Worm (Caenorhabditis elegans) whole organism, L4 larva: ENCODE data around the gene C14C11.4.
A peak's percentile ranks its signal among the peaks of the same experiment; 100 is the strongest.

Experiments used
- ZK546.5 ChIP-seq, 2 experiments: sonication (generic microtip); optimal IDR thresholded peaks; 2 replicates each; lab custom pipeline; 2017; ENCODE audit warnings: missing biosample characterization in 2 of 2, missing genetic modification characterization in 2 of 2
- ama-1 ChIP-seq: fragments of 150-350 bp; optimal IDR thresholded peaks from 2 replicates; lab custom pipeline; 2014; ENCODE audit warnings: inconsistent platforms, mixed read lengths
- daf-19 ChIP-seq: fragments of 200-800 bp; sonication (Bioruptor generic); conservative IDR thresholded peaks from 2 replicates; pipeline ENCODE4 v1.3.6; 2022; ENCODE audit warnings: missing genetic modification characterization, missing compliant biosample characterization
- hif-1 ChIP-seq, 2 experiments: sonication (generic microtip); optimal IDR thresholded peaks; 2 replicates each; lab custom pipeline; 2016 to 2017; ENCODE audit warnings: missing compliant biosample characterization in 2 of 2, missing genetic modification characterization in 2 of 2, missing genetic modification reagents in 2 of 2, missing genotype in 2 of 2, mild to moderate bottlenecking in 1 of 2
- hlh-30 ChIP-seq: sonication (generic microtip); optimal IDR thresholded peaks from 2 replicates; lab custom pipeline; 2017; ENCODE audit warnings: antibody characterized with exemption, mild to moderate bottlenecking, missing genetic modification characterization, missing compliant biosample characterization; ENCODE audit not compliant: insufficient read depth
- jun-1 ChIP-seq: fragments of 150-350 bp; optimal IDR thresholded peaks from 2 replicates; lab custom pipeline; 2014; ENCODE audit warnings: missing biosample characterization, missing genetic modification reagents, missing genetic modification characterization
- lin-39 ChIP-seq: fragments of 150-350 bp; optimal IDR thresholded peaks from 2 replicates; lab custom pipeline; 2014; ENCODE audit warnings: missing biosample characterization, missing genetic modification reagents, missing genetic modification characterization
- madf-5 ChIP-seq, 2 experiments: fragments of 200-800 bp; sonication (Bioruptor generic); IDR thresholded peaks; 2 replicates each; pipeline ENCODE4 v1.3.6; 2022; ENCODE audit warnings: missing compliant biosample characterization in 2 of 2, missing genetic modification characterization in 2 of 2
- madf-9 ChIP-seq: fragments of 200-800 bp; sonication (Bioruptor generic); conservative IDR thresholded peaks from 2 replicates; pipeline ENCODE4 v1.3.6; 2022; ENCODE audit warnings: missing genetic modification reagents, missing genetic modification characterization, missing compliant biosample characterization
- mes-2 ChIP-seq: sonication (generic microtip); optimal IDR thresholded peaks from 2 replicates; lab custom pipeline; 2016; ENCODE audit warnings: missing genotype, mild to moderate bottlenecking, missing genetic modification characterization, missing compliant biosample characterization; ENCODE audit not compliant: poor library complexity, severe bottlenecking
- nhr-28 ChIP-seq: fragments of 150-350 bp; optimal IDR thresholded peaks from 2 replicates; lab custom pipeline; 2014; ENCODE audit warnings: missing biosample characterization, missing genetic modification characterization
- pqm-1 ChIP-seq: sonication (generic microtip); optimal IDR thresholded peaks from 2 replicates; lab custom pipeline; 2017; ENCODE audit warnings: missing biosample characterization, missing genetic modification characterization
- rbr-2 ChIP-seq: sonication (generic microtip); optimal IDR thresholded peaks from 2 replicates; lab custom pipeline; 2016; ENCODE audit warnings: missing genotype, missing genetic modification characterization, missing compliant biosample characterization
- ztf-11 ChIP-seq: fragments of 150-350 bp; optimal IDR thresholded peaks from 2 replicates; lab custom pipeline; 2014; ENCODE audit warnings: missing biosample characterization, missing genetic modification characterization

ce11 chrV:5687115-5687979 lies 39.9 kb downstream of the C14C11.4 start, which contains the start of gene F25B4.7:
- TF ChIP-seq madf-9 (GFP tag; lab: Robert Waterston, UW) (no peak), ZK546.5 (tag; optimal IDR thresholded peaks at IDR 0.05; lab: Kevin White, UChicago) (no peak), hlh-30 (peak; percentile 50), daf-19 (GFP tag; lab: Robert Waterston, UW) (no peak), lin-39 (tag; lab: Kevin White, UChicago) (no peak), jun-1 (no peak), mes-2 (peak; percentile 31), ztf-11 (tag; lab: Kevin White, UChicago) (no peak), madf-5 (GFP tag; IDR thresholded peaks at IDR 0.05; lab: Robert Waterston, UW) (no peak), ama-1 (lab: Kevin White, UChicago) (no peak), rbr-2 (no peak), pqm-1 (tag; lab: Kevin White, UChicago) (no peak), nhr-28 (tag; lab: Kevin White, UChicago) (peak; percentile 55), hif-1 (tag; optimal IDR thresholded peaks at IDR 0.05; lab: Kevin White, UChicago) (no peak)
